Fruit fly (Drosophila melanogaster) whole organism: ENCODE measurements around the gene Vm26Ac.
A peak's percentile ranks its signal among the peaks of the same experiment; 100 is the strongest.

Experiments used
- CG8478 ChIP-seq: fragments of >200 bp; optimal IDR thresholded peaks from 2 replicates; lab custom pipeline; 2018; ENCODE audit warnings: inconsistent platforms
- Dll ChIP-seq: fragments of >200 bp; optimal IDR thresholded peaks from 2 replicates; lab custom pipeline; 2017
- EcR ChIP-seq, 2 experiments: fragments of >200 bp; optimal IDR thresholded peaks; 2 replicates each; lab custom pipeline; 2017; ENCODE audit warnings: missing biosample characterization in 2 of 2, missing genetic modification characterization in 2 of 2, missing genetic modification reagents in 2 of 2
- pan ChIP-seq: fragments of >200 bp; optimal IDR thresholded peaks from 2 replicates; lab custom pipeline; 2017
- psq ChIP-seq: fragments of >200 bp; optimal IDR thresholded peaks from 2 replicates; lab custom pipeline; 2017
- usp ChIP-seq: fragments of >200 bp; optimal IDR thresholded peaks from 2 replicates; lab custom pipeline; 2017; ENCODE audit warnings: missing biosample characterization, missing genetic modification characterization, mixed read lengths

Vm26Ac gene

DNA sequence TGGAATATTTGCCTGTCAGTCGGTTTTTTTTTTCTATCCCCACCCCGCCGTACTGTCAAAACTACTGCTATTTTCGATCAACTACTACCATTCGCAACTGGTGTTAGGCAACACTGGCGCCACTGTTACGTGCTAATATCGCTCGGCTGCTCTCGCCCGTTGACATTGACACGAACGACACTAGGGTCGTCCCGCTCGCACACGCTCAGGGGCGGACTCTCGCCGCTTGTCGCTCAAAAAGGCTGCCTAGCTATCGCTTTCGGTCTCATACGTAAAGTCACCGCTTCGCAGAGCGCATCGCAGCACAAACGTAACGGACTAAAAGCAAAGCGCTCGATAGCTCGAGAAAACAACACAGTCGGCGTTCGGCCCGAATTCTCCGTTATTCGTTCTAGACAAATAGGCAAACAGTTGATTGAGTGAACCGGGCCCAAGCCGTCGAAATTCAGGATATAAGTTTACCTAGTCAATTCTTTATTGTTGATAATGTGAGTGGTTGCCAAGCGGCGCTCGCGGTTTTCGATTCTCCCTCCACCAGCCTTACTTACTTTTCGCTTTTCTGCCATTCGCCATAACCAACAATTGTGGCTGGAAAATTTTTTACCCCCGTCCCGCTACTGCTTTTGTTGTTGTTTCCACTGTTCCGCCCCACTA, 24.0 kb upstream of the Vm26Ac start:
- no peak for TF ChIP-seq EcR (GFP tag; optimal IDR thresholded peaks at IDR 0.05; lab: Kevin White, UChicago)
- no peak for TF ChIP-seq pan (lab: Kevin White, UChicago)
- TF ChIP-seq CG8478 (lab: Kevin White, UChicago): peak; percentile 72
- TF ChIP-seq psq: no peak
- peak; percentile 69 for TF ChIP-seq Dll
- TF ChIP-seq usp (GFP tag; lab: Kevin White, UChicago): no peak

DNA sequence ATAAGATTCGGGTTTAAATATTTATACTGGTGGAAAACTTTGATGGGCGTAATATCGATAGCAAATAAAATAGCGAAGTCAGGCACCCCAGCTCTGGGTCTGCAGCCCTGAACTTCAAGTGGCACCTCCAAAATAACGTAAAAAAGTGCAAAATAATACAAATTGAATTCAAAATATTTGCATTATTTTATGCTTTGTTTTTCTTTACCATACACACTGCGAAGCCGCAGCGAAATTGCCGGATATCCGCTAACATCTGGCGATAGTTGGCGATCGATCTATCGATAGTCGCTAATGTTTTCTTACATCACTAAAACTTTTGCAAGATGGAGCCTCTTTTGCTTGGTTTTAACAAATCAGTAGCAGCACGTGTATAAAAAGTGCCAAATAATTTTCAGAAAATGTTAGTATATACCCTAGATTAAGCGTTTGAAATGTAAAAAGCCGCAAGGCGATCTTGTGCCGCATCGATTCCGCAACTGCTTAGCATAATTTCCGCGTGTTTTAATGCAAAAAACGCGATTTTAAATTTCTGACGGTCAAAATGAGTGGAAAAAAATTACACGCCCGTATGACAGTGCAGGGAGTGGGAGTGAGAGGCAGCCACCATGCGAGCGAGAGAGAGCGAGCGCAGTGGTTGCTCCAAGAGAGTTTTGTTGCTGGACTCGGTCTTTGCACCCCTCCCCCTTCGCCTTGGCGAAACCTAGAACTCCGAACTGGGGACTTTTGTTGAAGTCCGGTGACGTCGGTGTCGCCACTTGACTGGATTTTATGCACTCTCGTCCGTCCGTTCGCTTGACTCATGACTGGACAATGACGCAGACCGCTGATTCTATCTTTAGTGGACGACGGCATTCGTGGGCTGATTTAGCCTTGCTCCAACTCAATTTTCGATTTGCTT, 23.3 kb upstream of the Vm26Ac start, which contains the start of gene eIF4A:
eIF4A (plus strand) TSS at position 332 of the 901 bp plus-strand sequence.
- TF ChIP-seq psq (no peak), Dll (peak; percentile 72), pan (lab: Kevin White, UChicago) (no peak), usp (GFP tag; lab: Kevin White, UChicago) (no peak), EcR (GFP tag; optimal IDR thresholded peaks at IDR 0.05; lab: Kevin White, UChicago) (no peak), CG8478 (lab: Kevin White, UChicago) (no peak)

DNA sequence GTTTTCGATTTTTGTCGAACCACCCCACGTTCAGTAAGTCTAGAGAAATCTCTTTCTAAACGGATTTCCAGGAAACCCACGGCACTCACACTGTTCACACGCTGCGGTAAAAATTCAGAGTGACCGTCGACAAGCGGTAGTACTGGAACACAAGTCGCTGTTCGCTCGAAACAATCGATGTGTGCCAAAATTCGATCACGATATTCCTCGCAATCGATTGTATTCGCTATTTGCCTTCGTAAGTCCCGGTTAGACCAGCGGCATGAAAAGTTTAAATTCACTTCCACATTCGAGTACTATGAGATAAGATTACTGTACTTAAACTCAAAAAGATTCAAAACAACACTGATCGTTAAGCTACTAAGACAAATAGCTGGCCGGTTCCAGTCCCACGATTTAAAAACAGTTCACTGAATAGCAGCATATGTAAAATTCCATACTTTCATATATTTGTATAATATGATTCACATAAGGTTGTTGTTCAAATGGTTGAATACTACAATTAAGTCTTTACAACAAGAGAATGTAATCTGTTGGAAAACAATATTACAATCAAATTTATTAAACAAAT, 22.5 kb upstream of the Vm26Ac start, which contains the start of gene chic:
chic (minus strand) TSS at position 157 of the 571 bp plus-strand sequence.
- TF ChIP-seq usp (GFP tag; lab: Kevin White, UChicago) (no peak), psq (no peak), CG8478 (lab: Kevin White, UChicago) (no peak), pan (lab: Kevin White, UChicago) (no peak), EcR (GFP tag; optimal IDR thresholded peaks at IDR 0.05; lab: Kevin White, UChicago) (no peak), Dll (no peak)

DNA sequence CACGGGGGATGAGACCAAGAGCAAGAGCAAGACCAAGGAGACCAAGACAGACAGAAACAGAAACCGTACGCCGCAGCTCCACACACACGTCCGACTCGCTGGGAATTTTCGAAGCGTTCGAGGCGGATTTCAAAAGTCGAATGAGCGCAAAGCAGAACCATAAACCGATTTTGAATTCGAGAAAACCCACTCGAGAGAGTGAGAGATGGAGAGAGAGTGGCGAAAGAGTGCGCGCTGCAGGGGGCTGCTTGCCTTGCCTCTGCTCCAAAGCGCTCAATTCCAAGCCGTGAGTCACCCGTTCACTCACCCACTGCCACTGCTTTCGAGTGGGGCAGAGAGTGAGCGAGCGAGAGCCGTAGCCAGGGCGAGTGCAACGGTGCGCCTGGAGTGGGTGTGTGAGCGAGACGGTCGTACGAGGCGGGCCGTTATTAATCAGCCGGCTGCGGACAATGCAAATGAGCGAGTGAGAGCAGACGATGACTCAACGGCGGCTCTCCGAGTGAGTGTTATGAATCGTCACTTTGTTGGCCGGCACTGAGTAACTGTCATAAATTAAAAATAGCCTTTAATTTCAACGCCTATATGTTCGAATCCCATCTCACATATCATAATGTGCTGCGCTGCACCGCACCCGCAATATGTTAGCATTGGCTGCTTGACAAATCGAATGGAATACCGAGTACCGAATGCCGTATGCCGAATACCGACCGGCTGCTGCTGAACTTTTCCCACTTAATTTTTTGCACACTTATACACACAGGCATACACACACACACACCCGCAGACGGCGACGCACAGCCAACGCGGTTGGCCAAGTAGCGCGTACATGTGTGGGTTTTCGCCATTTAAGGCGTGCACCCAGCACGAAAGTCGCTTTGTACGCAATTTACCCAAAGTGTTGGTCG, 21.8 kb upstream of the Vm26Ac start:
- TF ChIP-seq usp (GFP tag; lab: Kevin White, UChicago) (no peak), CG8478 (lab: Kevin White, UChicago) (peak; percentile 77), psq (no peak), EcR (GFP tag; optimal IDR thresholded peaks at IDR 0.05; lab: Kevin White, UChicago) (peak in 1 of 2 experiments; percentile 15), pan (lab: Kevin White, UChicago) (no peak), Dll (peak; percentile 94)

DNA sequence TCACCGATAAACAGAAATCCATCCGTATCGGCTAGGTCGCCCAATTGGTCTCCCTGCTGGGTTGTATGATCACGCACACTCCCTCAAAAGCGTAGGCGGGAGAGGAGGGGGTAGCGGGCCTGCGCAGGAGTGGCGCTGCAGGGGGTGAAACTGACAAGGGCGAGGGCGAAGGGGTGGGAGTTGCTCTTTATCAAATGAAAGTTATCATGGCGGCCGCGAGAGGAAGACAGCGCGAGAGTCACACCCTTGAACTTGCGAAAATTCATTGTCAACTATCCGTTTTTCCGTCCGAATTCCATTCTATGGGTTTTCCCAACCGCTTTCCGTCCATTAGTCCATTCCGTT, 20.6 kb upstream of the Vm26Ac start:
- TF ChIP-seq CG8478 (lab: Kevin White, UChicago): no peak
- TF ChIP-seq usp (GFP tag; lab: Kevin White, UChicago): no peak
- TF ChIP-seq Dll: no peak
- no peak for TF ChIP-seq EcR (GFP tag; optimal IDR thresholded peaks at IDR 0.05; lab: Kevin White, UChicago)
- TF ChIP-seq pan (lab: Kevin White, UChicago): no peak

DNA sequence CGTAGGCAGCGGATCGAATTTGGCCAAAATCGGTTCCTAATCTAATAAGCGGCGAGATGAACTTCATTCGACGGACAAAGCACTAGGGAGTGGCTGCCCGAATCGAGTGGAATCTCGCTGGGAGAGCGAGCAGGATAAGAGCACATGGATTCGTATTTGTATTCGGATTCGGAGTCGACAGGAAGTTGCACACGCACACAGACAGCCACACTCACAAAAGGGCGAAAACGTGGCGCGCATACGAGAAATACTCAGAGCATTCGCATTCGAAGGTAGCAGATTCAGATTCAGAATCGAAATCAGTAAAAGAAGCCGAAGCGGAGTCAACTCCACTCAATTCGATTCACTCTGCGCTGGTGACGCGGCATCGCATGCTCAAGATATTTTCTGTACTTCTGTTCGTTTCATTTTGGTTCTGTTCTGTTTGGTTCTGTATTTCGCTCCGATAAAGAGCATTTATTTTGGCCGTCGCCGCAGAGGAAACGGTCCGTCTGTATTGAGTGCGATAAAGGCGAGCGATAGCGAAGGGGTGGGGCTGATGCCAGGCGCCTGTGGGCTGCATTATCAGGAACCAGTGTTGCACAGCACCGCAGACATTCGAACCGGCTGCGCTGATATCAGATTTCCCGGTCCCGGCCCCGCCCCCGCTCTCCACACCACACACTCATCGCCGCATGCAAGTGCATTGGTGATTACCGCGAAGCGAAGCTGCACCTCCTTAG, 20.1 kb upstream of the Vm26Ac start:
- TF ChIP-seq Dll: peak; percentile 44
- no peak for TF ChIP-seq EcR (GFP tag; optimal IDR thresholded peaks at IDR 0.05; lab: Kevin White, UChicago)

DNA sequence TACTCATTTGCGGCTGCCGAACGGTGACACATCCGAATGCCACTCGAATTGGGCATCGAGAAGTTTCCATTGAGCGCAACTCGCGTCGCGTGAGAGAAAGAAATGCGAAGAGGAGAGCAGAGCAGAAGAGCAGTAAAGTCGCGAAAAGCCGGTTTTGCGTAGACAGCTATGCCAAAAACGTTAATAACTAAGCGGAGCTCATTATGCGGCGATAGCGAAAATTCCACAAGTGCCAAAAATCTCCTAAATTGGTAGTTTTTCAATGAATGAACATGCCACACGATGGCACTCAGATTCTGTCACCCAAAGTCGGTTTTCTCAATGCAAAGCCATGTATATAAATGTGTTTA, 19.3 kb upstream of the Vm26Ac start:
- TF ChIP-seq EcR (GFP tag; optimal IDR thresholded peaks at IDR 0.05; lab: Kevin White, UChicago): peak in 1 of 2 experiments; percentile 37
- peak; percentile 62 for TF ChIP-seq Dll
- no peak for TF ChIP-seq psq
- TF ChIP-seq pan (lab: Kevin White, UChicago): no peak

DNA sequence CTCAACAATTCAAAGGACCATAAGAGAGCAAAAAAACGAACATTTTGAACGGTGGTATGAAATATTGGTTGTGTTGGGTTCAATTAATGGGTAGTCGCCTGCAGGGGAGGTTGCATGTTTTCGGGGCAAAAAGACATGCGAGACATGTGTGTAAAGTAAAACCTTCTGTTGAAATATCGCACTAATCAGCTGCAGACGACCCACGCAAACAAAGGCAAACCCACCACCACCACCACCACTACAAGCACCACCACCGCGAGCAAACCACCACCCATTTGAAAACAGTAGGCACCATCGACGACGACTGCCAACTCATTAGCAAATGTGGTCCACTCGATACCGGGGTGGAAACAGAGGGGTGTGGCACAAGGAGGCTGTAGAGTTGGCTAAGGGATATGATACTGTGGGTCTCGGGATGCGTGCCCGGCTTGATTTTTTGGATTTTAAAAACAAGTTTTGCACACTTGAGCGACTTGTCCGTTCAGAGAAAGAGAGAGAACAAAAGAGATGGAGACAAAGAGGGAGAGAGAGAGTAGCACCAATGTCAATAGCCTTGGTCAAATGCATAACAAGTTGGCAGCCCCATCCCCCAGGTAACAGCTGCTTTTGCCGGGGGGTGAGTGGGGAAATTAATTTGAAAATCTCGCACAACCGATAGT, 18.8 kb upstream of the Vm26Ac start:
- TF ChIP-seq usp (GFP tag; lab: Kevin White, UChicago) (no peak), EcR (GFP tag; optimal IDR thresholded peaks at IDR 0.05; lab: Kevin White, UChicago) (peak; percentile 72 to 88), Dll (no peak)

DNA sequence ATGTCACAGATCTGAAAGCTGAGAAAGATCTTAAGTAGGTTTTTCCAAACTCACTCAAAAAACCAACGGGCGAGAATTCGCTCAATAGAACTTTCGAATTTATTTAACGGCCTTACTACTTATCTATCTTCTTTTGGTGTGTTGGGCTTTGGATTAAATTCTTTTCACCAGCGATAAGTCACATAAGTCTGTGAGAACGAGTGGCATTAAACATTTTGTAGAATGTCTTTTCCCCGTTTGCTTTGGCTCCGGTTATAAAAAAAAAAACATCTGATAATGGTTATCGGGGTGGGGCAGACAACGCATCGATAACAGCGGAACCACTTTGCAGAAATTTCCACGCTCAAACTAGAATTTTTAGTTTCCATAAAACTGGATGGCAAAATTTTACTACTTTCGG, 17.2 kb upstream of the Vm26Ac start:
- peak in 1 of 2 experiments; percentile 14 for TF ChIP-seq EcR (GFP tag; optimal IDR thresholded peaks at IDR 0.05; lab: Kevin White, UChicago)
- no peak for TF ChIP-seq psq
- TF ChIP-seq usp (GFP tag; lab: Kevin White, UChicago): no peak

DNA sequence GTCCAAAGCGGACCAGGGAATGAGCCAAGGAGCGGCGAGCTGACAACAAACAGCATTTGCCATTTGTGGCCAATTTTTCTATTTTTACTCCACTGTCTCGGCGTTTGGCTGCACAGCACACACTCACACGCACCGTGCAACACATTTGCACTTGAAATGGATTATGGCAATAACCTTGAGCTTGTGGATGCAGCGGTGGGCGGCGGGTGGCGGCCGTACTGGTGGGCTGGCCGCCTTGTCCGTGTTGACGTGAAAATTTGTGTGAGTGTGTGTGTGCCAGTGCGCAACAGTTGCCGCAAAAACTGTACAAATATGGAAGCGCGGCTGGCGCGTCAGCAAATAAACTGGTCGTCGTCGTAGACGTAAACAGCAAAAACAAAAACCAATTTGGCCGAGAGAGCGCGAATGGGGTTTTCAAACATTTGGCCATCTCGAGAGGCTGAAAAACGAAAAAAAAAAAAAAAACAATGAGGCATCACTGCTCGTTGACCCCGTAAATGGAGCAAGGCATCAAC, 16.7 kb upstream of the Vm26Ac start:
- TF ChIP-seq usp (GFP tag; lab: Kevin White, UChicago) (no peak), EcR (GFP tag; optimal IDR thresholded peaks at IDR 0.05; lab: Kevin White, UChicago) (peak in 1 of 2 experiments; percentile 48)
